Fruit fly (Drosophila melanogaster) whole organism, embryonic: ENCODE results near the gene CG14995.

Source experiments
- Adf1 ChIP-seq: fragments of 200-800 bp; sonication (Bioruptor generic); IDR thresholded peaks from 2 replicates; pipeline ENCODE4 v1.3.6; 2022; ENCODE audit warnings: missing biosample characterization, missing genetic modification characterization
- CG1024 ChIP-seq: fragments of 200-800 bp; sonication (Bioruptor generic); IDR thresholded peaks from 2 replicates; pipeline ENCODE4 v1.3.6; 2022; ENCODE audit warnings: missing biosample characterization, missing genetic modification characterization
- CG13287 ChIP-seq: fragments of 200-800 bp; sonication (Bioruptor generic); IDR thresholded peaks from 2 replicates; pipeline ENCODE4 v1.3.6; 2022; ENCODE audit warnings: missing biosample characterization, missing genetic modification characterization; ENCODE audit not compliant: partially characterized antibody
- CG14667 ChIP-seq: fragments of 200-800 bp; sonication (Bioruptor generic); IDR thresholded peaks from 2 replicates; pipeline ENCODE4 v1.3.6; 2022; ENCODE audit warnings: missing biosample characterization, missing genetic modification characterization
- CG15269 ChIP-seq: fragments of 200-800 bp; sonication (Bioruptor generic); optimal IDR thresholded peaks from 2 replicates; lab custom pipeline; 2018; ENCODE audit warnings: missing biosample characterization, mild to moderate bottlenecking, missing genetic modification characterization, moderate library complexity
- CG15514 ChIP-seq: fragments of 200-800 bp; sonication (Bioruptor generic); optimal IDR thresholded peaks from 3 replicates; lab custom pipeline; 2017; ENCODE audit warnings: missing biosample characterization, missing genetic modification characterization, mild to moderate bottlenecking, moderate library complexity, missing genetic modification reagents
- CG15601 ChIP-seq: fragments of 200-800 bp; sonication (Bioruptor generic); optimal IDR thresholded peaks from 3 replicates; lab custom pipeline; 2019; ENCODE audit warnings: missing biosample characterization, mild to moderate bottlenecking, missing genetic modification characterization, moderate library complexity
- CG17385 ChIP-seq: fragments of 200-800 bp; sonication (Bioruptor generic); optimal IDR thresholded peaks from 3 replicates; lab custom pipeline; 2018; ENCODE audit warnings: missing biosample characterization, mild to moderate bottlenecking, missing genetic modification characterization
- CG2712 ChIP-seq: fragments of 200-800 bp; optimal IDR thresholded peaks from 3 replicates; lab custom pipeline; 2019; ENCODE audit warnings: missing biosample characterization, mild to moderate bottlenecking, missing genetic modification characterization, moderate library complexity
- CG2889 ChIP-seq: fragments of 200-800 bp; sonication (Bioruptor generic); IDR thresholded peaks from 3 replicates; pipeline ENCODE4 v1.3.6; 2022; ENCODE audit warnings: missing biosample characterization, missing genetic modification characterization
- CG31388 ChIP-seq: fragments of 200-800 bp; sonication (Bioruptor generic); optimal IDR thresholded peaks from 2 replicates; lab custom pipeline; 2016; ENCODE audit warnings: missing biosample characterization, missing genetic modification characterization
- CG31441 ChIP-seq: fragments of 200-800 bp; sonication (Bioruptor generic); IDR thresholded peaks from 2 replicates; pipeline ENCODE4 v1.3.6; 2022; ENCODE audit warnings: missing biosample characterization, missing genetic modification characterization
- CG32767 ChIP-seq: fragments of 200-800 bp; sonication (Bioruptor generic); IDR thresholded peaks from 2 replicates; pipeline ENCODE4 v1.3.6; 2022; ENCODE audit warnings: missing biosample characterization, missing genetic modification characterization
- CG3847 ChIP-seq: fragments of 200-800 bp; sonication (Bioruptor generic); IDR thresholded peaks from 2 replicates; pipeline ENCODE4 v1.3.6; 2022; ENCODE audit warnings: missing biosample characterization, missing genetic modification characterization
- CG4820 ChIP-seq: fragments of 200-800 bp; sonication (Bioruptor generic); optimal IDR thresholded peaks from 3 replicates; lab custom pipeline; 2016; ENCODE audit warnings: missing biosample characterization, missing genetic modification characterization
- CG4854 ChIP-seq: fragments of 200-800 bp; sonication (Bioruptor generic); optimal IDR thresholded peaks from 2 replicates; lab custom pipeline; 2016; ENCODE audit warnings: missing biosample characterization, missing genetic modification characterization, inconsistent platforms
- CG6683 ChIP-seq: fragments of 200-800 bp; sonication (Bioruptor generic); optimal IDR thresholded peaks from 2 replicates; lab custom pipeline; 2017; ENCODE audit warnings: missing biosample characterization, mild to moderate bottlenecking, missing genetic modification characterization, missing genetic modification reagents
- CG7745 ChIP-seq: fragments of 200-800 bp; sonication (Bioruptor generic); optimal IDR thresholded peaks from 2 replicates; lab custom pipeline; 2018; ENCODE audit warnings: missing biosample characterization, mild to moderate bottlenecking, missing genetic modification characterization, moderate library complexity
- GATAe ChIP-seq: fragments of 200-800 bp; sonication (Bioruptor generic); conservative IDR thresholded peaks from 2 replicates; pipeline ENCODE4 v1.3.6; 2022; ENCODE audit warnings: missing biosample characterization, missing genetic modification characterization
- Hmx ChIP-seq: fragments of 200-800 bp; sonication (Bioruptor generic); optimal IDR thresholded peaks from 2 replicates; lab custom pipeline; 2016; ENCODE audit warnings: missing biosample characterization, missing genetic modification characterization
- MBD-R2 ChIP-seq: fragments of 200-800 bp; sonication (Bioruptor generic); IDR thresholded peaks from 2 replicates; pipeline ENCODE4 v1.3.6; 2022; ENCODE audit warnings: missing biosample characterization, missing genetic modification characterization
- Nf-YB ChIP-seq: fragments of 200-800 bp; sonication (Bioruptor generic); optimal IDR thresholded peaks from 3 replicates; lab custom pipeline; 2019; ENCODE audit warnings: missing biosample characterization, mild to moderate bottlenecking, missing genetic modification characterization, moderate library complexity
- Ravus ChIP-seq: fragments of 200-800 bp; sonication (Bioruptor generic); IDR thresholded peaks from 2 replicates; pipeline ENCODE4 v1.3.6; 2022; ENCODE audit warnings: missing biosample characterization, missing genetic modification characterization
- Sry-δ ChIP-seq: fragments of 200-800 bp; sonication (Bioruptor generic); optimal IDR thresholded peaks from 2 replicates; lab custom pipeline; 2016; ENCODE audit warnings: missing biosample characterization, missing genetic modification characterization
- Ssrp ChIP-seq: fragments of 200-800 bp; sonication (Bioruptor generic); optimal IDR thresholded peaks from 2 replicates; lab custom pipeline; 2018; ENCODE audit warnings: missing biosample characterization, mild to moderate bottlenecking, missing genetic modification characterization, moderate library complexity
- Tbp ChIP-seq: fragments of >200 bp; optimal IDR thresholded peaks from 2 replicates; lab custom pipeline; 2018; ENCODE audit warnings: missing biosample characterization, missing genetic modification characterization
- Vsx1 ChIP-seq: fragments of 200-800 bp; sonication (Bioruptor generic); optimal IDR thresholded peaks from 2 replicates; lab custom pipeline; 2017; ENCODE audit warnings: missing biosample characterization, mild to moderate bottlenecking, missing genetic modification characterization, missing genetic modification reagents
- az2 ChIP-seq: fragments of 200-800 bp; sonication (Bioruptor generic); optimal IDR thresholded peaks from 3 replicates; lab custom pipeline; 2016; ENCODE audit warnings: missing biosample characterization, missing genetic modification characterization
- chif ChIP-seq, 2 experiments: fragments of 200-800 bp; sonication (Bioruptor generic); optimal IDR thresholded peaks; 3 replicates each; lab custom pipeline; 2016; ENCODE audit warnings: missing biosample characterization in 2 of 2, missing genetic modification characterization in 2 of 2
- croc ChIP-seq: fragments of 200-800 bp; sonication (Bioruptor generic); conservative IDR thresholded peaks from 3 replicates; pipeline ENCODE4 v1.3.6; 2022; ENCODE audit warnings: missing biosample characterization, missing genetic modification characterization
- emc ChIP-seq: fragments of 200-800 bp; sonication (Bioruptor generic); optimal IDR thresholded peaks from 2 replicates; lab custom pipeline; 2016; ENCODE audit warnings: missing biosample characterization, missing genetic modification characterization
- en ChIP-seq: fragments of 200-800 bp; sonication (Bioruptor generic); optimal IDR thresholded peaks from 2 replicates; lab custom pipeline; 2016; ENCODE audit warnings: missing biosample characterization, missing genetic modification characterization
- ewg ChIP-seq: fragments of 200-800 bp; sonication (Bioruptor generic); optimal IDR thresholded peaks from 3 replicates; lab custom pipeline; 2017; ENCODE audit warnings: mild to moderate bottlenecking, missing biosample characterization, missing genetic modification reagents, missing genetic modification characterization
- fru ChIP-seq: fragments of >200 bp; optimal IDR thresholded peaks from 2 replicates; lab custom pipeline; 2017
- gcm2 ChIP-seq: fragments of 200-800 bp; sonication (Bioruptor generic); optimal IDR thresholded peaks from 2 replicates; lab custom pipeline; 2016; ENCODE audit warnings: missing biosample characterization, missing genetic modification characterization
- hb ChIP-seq: fragments of 200-800 bp; sonication (Bioruptor generic); IDR thresholded peaks from 3 replicates; pipeline ENCODE4 v1.3.6; 2022; ENCODE audit warnings: missing biosample characterization, missing genetic modification characterization; ENCODE audit not compliant: partially characterized antibody
- hbn ChIP-seq: fragments of 200-800 bp; sonication (Bioruptor generic); IDR thresholded peaks from 2 replicates; pipeline ENCODE4 v1.3.6; 2022; ENCODE audit warnings: missing biosample characterization, missing genetic modification characterization; ENCODE audit not compliant: partially characterized antibody
- hth ChIP-seq: fragments of >200 bp; optimal IDR thresholded peaks from 2 replicates; lab custom pipeline; 2017; ENCODE audit warnings: inconsistent platforms
- jigr1 ChIP-seq: fragments of 200-800 bp; sonication (Bioruptor generic); IDR thresholded peaks from 3 replicates; pipeline ENCODE4 v1.3.6; 2022; ENCODE audit warnings: missing biosample characterization, missing genetic modification characterization
- lola ChIP-seq, 3 experiments: fragments of >200 bp in 2 of 3; fragments of 200-800 bp in 1 of 3; sonication (Bioruptor generic) in 1 of 3; optimal IDR thresholded peaks; 2 replicates each; lab custom pipeline; 2017 to 2019; ENCODE audit warnings: missing biosample characterization in 3 of 3, missing genetic modification characterization in 3 of 3, mild to moderate bottlenecking in 1 of 3, moderate library complexity in 1 of 3
- pb ChIP-seq: fragments of 200-800 bp; sonication (Bioruptor generic); optimal IDR thresholded peaks from 3 replicates; lab custom pipeline; 2016; ENCODE audit warnings: missing biosample characterization, missing genetic modification characterization
- pfk ChIP-seq: fragments of 200-800 bp; sonication (Bioruptor generic); optimal IDR thresholded peaks from 2 replicates; lab custom pipeline; 2018; ENCODE audit warnings: missing biosample characterization, mild to moderate bottlenecking, missing genetic modification characterization, moderate library complexity
- pho ChIP-seq: fragments of 200-800 bp; sonication (Bioruptor generic); optimal IDR thresholded peaks from 2 replicates; lab custom pipeline; 2016; ENCODE audit warnings: missing biosample characterization, missing genetic modification characterization
- pros ChIP-seq: fragments of 200-800 bp; sonication (Bioruptor generic); optimal IDR thresholded peaks from 3 replicates; lab custom pipeline; 2019; ENCODE audit warnings: missing biosample characterization, mild to moderate bottlenecking, missing genetic modification characterization, moderate library complexity
- sc ChIP-seq, 3 experiments: fragments of >200 bp in 2 of 3; fragments of 200-800 bp in 1 of 3; sonication (Bioruptor generic) in 1 of 3; optimal IDR thresholded peaks; 2 replicates in 2 of 3; 3 replicates in 1 of 3; lab custom pipeline; 2017; ENCODE audit warnings: mild to moderate bottlenecking in 1 of 3, missing biosample characterization in 1 of 3, missing genetic modification characterization in 1 of 3, missing genetic modification reagents in 1 of 3
- sd ChIP-seq: fragments of 200-800 bp; sonication (Bioruptor generic); optimal IDR thresholded peaks from 3 replicates; lab custom pipeline; 2018; ENCODE audit warnings: missing biosample characterization, mild to moderate bottlenecking, missing genetic modification characterization, moderate library complexity
- sens ChIP-seq: fragments of 200-800 bp; sonication (Bioruptor generic); peaks from one replicate; lab custom pipeline; 2016; ENCODE audit warnings: missing biosample characterization, missing genetic modification characterization
- tio ChIP-seq: fragments of 200-800 bp; sonication (Bioruptor generic); optimal IDR thresholded peaks from 2 replicates; lab custom pipeline; 2017; ENCODE audit warnings: missing biosample characterization, missing genetic modification characterization, inconsistent platforms
- trh ChIP-seq: fragments of 200-800 bp; sonication (Bioruptor generic); optimal IDR thresholded peaks from 2 replicates; lab custom pipeline; 2016; ENCODE audit warnings: missing biosample characterization, missing genetic modification characterization
- yki ChIP-seq: fragments of >200 bp; optimal IDR thresholded peaks from 3 replicates; lab custom pipeline; 2018

The CG14995 gene

DNA sequence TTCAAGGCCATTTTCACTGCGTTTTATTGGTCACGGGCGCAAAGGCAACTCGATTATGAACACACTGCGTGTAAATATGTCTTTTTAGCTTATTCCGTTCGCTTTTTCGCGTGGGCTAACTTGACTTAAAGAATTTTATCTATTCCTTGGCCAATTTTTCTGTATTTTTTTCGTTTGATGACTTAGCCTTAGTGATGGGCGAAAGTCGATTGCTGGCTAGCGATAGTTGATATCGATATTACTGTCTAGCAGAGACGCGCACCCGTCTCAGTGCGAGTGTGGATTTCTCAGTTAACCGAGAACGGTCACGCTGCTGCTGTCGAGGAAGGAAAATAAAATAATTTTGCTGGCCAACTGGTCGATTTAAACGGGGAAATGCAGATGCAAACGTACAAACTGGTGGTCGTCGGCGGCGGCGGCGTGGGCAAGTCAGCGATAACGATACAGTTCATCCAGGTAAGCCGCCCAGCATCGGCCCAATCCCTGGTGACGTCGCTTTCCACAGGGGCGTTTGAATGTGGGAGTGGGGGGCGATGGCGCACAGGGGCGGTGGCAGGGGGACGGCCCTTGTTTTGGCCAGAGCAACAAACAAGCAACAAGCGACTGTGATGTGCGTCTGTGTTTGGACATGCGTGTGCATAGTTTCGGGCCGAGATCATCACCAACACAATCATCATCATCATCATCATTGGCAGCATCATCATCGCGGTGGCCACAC, 35.9 kb upstream of the CG14995 start, which contains the start of the genes Rop and Ras64B (continued):
- TF ChIP-seq Ssrp (no peak), CG2712 (tag; lab: Kevin White, UChicago) (peak; percentile 51), pros (GFP tag; lab: Kevin White, UChicago) (no peak), CG7745 (tag; lab: Kevin White, UChicago) (no peak), CG31441 (GFP tag; lab: Robert Waterston, UW) (peak; percentile 30; the same call in 1 of the 2 replicates), emc (GFP tag; lab: Kevin White, UChicago) (no peak), CG17385 (GFP tag; lab: Kevin White, UChicago) (no peak), Hmx (no peak), az2 (GFP tag; lab: Kevin White, UChicago) (no peak), CG4820 (no peak), yki (lab: Kevin White, UChicago) (no peak), CG14667 (GFP tag; lab: Robert Waterston, UW) (no peak), CG6683 (GFP tag; lab: Kevin White, UChicago) (no peak), sd (peak; percentile 67), CG15269 (tag; lab: Kevin White, UChicago) (no peak), trh (GFP tag; lab: Kevin White, UChicago) (no peak), GATAe (GFP tag; lab: Robert Waterston, UW) (no peak), Sry-δ (GFP tag; lab: Kevin White, UChicago) (peak; percentile 99), MBD-R2 (GFP tag; lab: Robert Waterston, UW) (peak; percentile 84), pb (peak; percentile 30), Tbp (GFP tag; lab: Kevin White, UChicago) (no peak), pfk (GFP tag; lab: Kevin White, UChicago) (no peak), CG2889 (GFP tag; lab: Robert Waterston, UW) (no peak), sc (optimal IDR thresholded peaks at IDR 0.05; lab: Kevin White, UChicago) (no peak), sc (GFP tag; optimal IDR thresholded peaks at IDR 0.05; lab: Kevin White, UChicago) (no peak), fru (lab: Kevin White, UChicago) (no peak), gcm2 (GFP tag; lab: Kevin White, UChicago) (no peak), Nf-YB (GFP tag; lab: Kevin White, UChicago) (peak; percentile 35), jigr1 (GFP tag; lab: Robert Waterston, UW) (no peak), pho (peak; percentile 6), Adf1 (GFP tag; lab: Robert Waterston, UW) (peak; percentile 56), en (no peak), croc (GFP tag; lab: Robert Waterston, UW) (no peak), CG1024 (GFP tag; lab: Robert Waterston, UW) (no peak), chif (GFP tag; optimal IDR thresholded peaks at IDR 0.05; lab: Kevin White, UChicago) (no peak), CG15601 (tag; lab: Kevin White, UChicago) (peak; percentile 42), ewg (GFP tag; lab: Kevin White, UChicago) (peak; percentile 5), CG32767 (GFP tag; lab: Robert Waterston, UW) (peak; percentile 56; the same call in 1 of the 2 replicates), CG13287 (GFP tag; lab: Robert Waterston, UW) (peak; percentile 91), CG15514 (peak; percentile 79), lola (GFP tag; optimal IDR thresholded peaks at IDR 0.05; lab: Kevin White, UChicago) (no peak), CG4854 (GFP tag; lab: Kevin White, UChicago) (peak; percentile 13), CG3847 (GFP tag; lab: Robert Waterston, UW) (peak; percentile 48), hbn (GFP tag; lab: Robert Waterston, UW) (peak; percentile 73), Vsx1 (no peak), sens (peak; percentile 90), CG31388 (GFP tag; lab: Kevin White, UChicago) (no peak), hb (GFP tag; lab: Robert Waterston, UW) (0 out of 3 replicates have a peak, but pooled peaks have one; percentile 57), tio (GFP tag; lab: Kevin White, UChicago) (no peak), Ravus (no peak), hth (lab: Kevin White, UChicago) (no peak)
